Fruit fly (Drosophila melanogaster) whole organism, embryonic: ENCODE data around the gene CG6106.

Experiments
- ATbp ChIP-seq: fragments of 200-800 bp; sonication (Bioruptor generic); optimal IDR thresholded peaks from 2 replicates; lab custom pipeline; 2017; ENCODE audit warnings: missing biosample characterization, mild to moderate bottlenecking, missing genetic modification characterization, missing genetic modification reagents
- Atf-2 ChIP-seq: fragments of 200-800 bp; sonication (Bioruptor generic); optimal IDR thresholded peaks from 2 replicates; lab custom pipeline; 2016; ENCODE audit warnings: missing biosample characterization, missing genetic modification characterization
- CG11456 ChIP-seq: fragments of 200-800 bp; sonication (Bioruptor generic); IDR thresholded peaks from 3 replicates; pipeline ENCODE4 v1.3.6; 2022; ENCODE audit warnings: missing biosample characterization, missing genetic modification characterization
- CG11696 ChIP-seq: fragments of 200-800 bp; sonication (Bioruptor generic); IDR thresholded peaks from 2 replicates; pipeline ENCODE4 v1.3.6; 2022; ENCODE audit warnings: missing biosample characterization, missing genetic modification characterization
- CG12769 ChIP-seq: fragments of 200-800 bp; sonication (Bioruptor generic); optimal IDR thresholded peaks from 2 replicates; lab custom pipeline; 2019; ENCODE audit warnings: missing biosample characterization, mild to moderate bottlenecking, missing genetic modification characterization, moderate library complexity
- CG13123 ChIP-seq: fragments of 200-800 bp; sonication (Bioruptor generic); optimal IDR thresholded peaks from 2 replicates; lab custom pipeline; 2016; ENCODE audit warnings: missing biosample characterization, missing genetic modification characterization
- CG14014 ChIP-seq: fragments of 200-800 bp; sonication (Bioruptor generic); IDR thresholded peaks from 2 replicates; pipeline ENCODE4 v1.3.6; 2022; ENCODE audit warnings: missing biosample characterization, missing genetic modification characterization
- CG14860 ChIP-seq: fragments of 200-800 bp; sonication (Bioruptor generic); IDR thresholded peaks from 3 replicates; pipeline ENCODE4 v1.3.6; 2022; ENCODE audit warnings: missing biosample characterization, missing genetic modification characterization; ENCODE audit not compliant: partially characterized antibody
- CG1529 ChIP-seq: fragments of 200-800 bp; sonication (Bioruptor generic); optimal IDR thresholded peaks from 3 replicates; lab custom pipeline; 2018; ENCODE audit warnings: missing biosample characterization, missing genetic modification characterization
- CG17186 ChIP-seq: fragments of 200-800 bp; sonication (Bioruptor generic); optimal IDR thresholded peaks from 3 replicates; lab custom pipeline; 2017; ENCODE audit warnings: missing biosample characterization, missing genetic modification reagents, missing genetic modification characterization
- CG17328 ChIP-seq: fragments of 200-800 bp; sonication (Bioruptor generic); IDR thresholded peaks from 2 replicates; pipeline ENCODE4 v1.3.6; 2022; ENCODE audit warnings: missing biosample characterization, missing genetic modification characterization
- CG17385 ChIP-seq: fragments of 200-800 bp; sonication (Bioruptor generic); optimal IDR thresholded peaks from 3 replicates; lab custom pipeline; 2018; ENCODE audit warnings: missing biosample characterization, mild to moderate bottlenecking, missing genetic modification characterization
- CG17912 ChIP-seq: fragments of 200-800 bp; sonication (Bioruptor generic); optimal IDR thresholded peaks from 2 replicates; lab custom pipeline; 2018; ENCODE audit warnings: missing biosample characterization, mild to moderate bottlenecking, missing genetic modification characterization
- CG2129 ChIP-seq: fragments of 200-800 bp; sonication (Bioruptor generic); IDR thresholded peaks from 2 replicates; pipeline ENCODE4 v1.3.6; 2022; ENCODE audit warnings: missing biosample characterization, missing genetic modification characterization; ENCODE audit not compliant: partially characterized antibody
- CG2678 ChIP-seq: fragments of 200-800 bp; sonication (Bioruptor generic); optimal IDR thresholded peaks from 3 replicates; lab custom pipeline; 2019; ENCODE audit warnings: missing biosample characterization, mild to moderate bottlenecking, missing genetic modification characterization, moderate library complexity
- CG34224 ChIP-seq: fragments of 200-800 bp; sonication (Bioruptor generic); IDR thresholded peaks from 3 replicates; pipeline ENCODE4 v1.3.6; 2022; ENCODE audit warnings: missing biosample characterization, missing genetic modification characterization; ENCODE audit not compliant: partially characterized antibody
- CG4360 ChIP-seq: fragments of 200-800 bp; sonication (Bioruptor generic); IDR thresholded peaks from 2 replicates; pipeline ENCODE4 v1.3.6; 2022; ENCODE audit warnings: missing biosample characterization, missing genetic modification characterization
- CG4617 ChIP-seq: fragments of 200-800 bp; sonication (Bioruptor generic); optimal IDR thresholded peaks from 3 replicates; lab custom pipeline; 2016; ENCODE audit warnings: missing biosample characterization, missing genetic modification characterization, borderline replicate concordance
- CG6272 ChIP-seq: fragments of 200-800 bp; sonication (Bioruptor generic); IDR thresholded peaks from 2 replicates; pipeline ENCODE4 v1.3.6; 2022; ENCODE audit warnings: missing biosample characterization, missing genetic modification characterization
- CG6813 ChIP-seq: fragments of 200-800 bp; sonication (Bioruptor generic); optimal IDR thresholded peaks from 2 replicates; lab custom pipeline; 2017; ENCODE audit warnings: missing biosample characterization, missing genetic modification characterization, mild to moderate bottlenecking, moderate library complexity, missing genetic modification reagents
- CG8359 ChIP-seq: fragments of 200-800 bp; sonication (Bioruptor generic); optimal IDR thresholded peaks from 2 replicates; lab custom pipeline; 2017; ENCODE audit warnings: missing biosample characterization, mild to moderate bottlenecking, missing genetic modification characterization, borderline replicate concordance
- CG9932 ChIP-seq: fragments of 200-800 bp; sonication (Bioruptor generic); IDR thresholded peaks from 2 replicates; pipeline ENCODE4 v1.3.6; 2022; ENCODE audit warnings: missing biosample characterization, missing genetic modification characterization
- CTCF ChIP-seq: fragments of 200-800 bp; sonication (Bioruptor generic); optimal IDR thresholded peaks from 2 replicates; lab custom pipeline; 2017; ENCODE audit warnings: missing biosample characterization, mild to moderate bottlenecking, missing genetic modification characterization, moderate library complexity
- E2f1 ChIP-seq: fragments of 200-800 bp; sonication (Bioruptor generic); IDR thresholded peaks from 2 replicates; pipeline ENCODE4 v1.3.6; 2022; ENCODE audit warnings: missing biosample characterization, missing genetic modification characterization
- Eip74EF ChIP-seq, 2 experiments: fragments of 200-800 bp in 1 of 2; fragments of >200 bp in 1 of 2; sonication (Bioruptor generic) in 1 of 2; optimal IDR thresholded peaks; 2 replicates each; lab custom pipeline; 2017 to 2019; ENCODE audit warnings: missing biosample characterization in 2 of 2, missing genetic modification characterization in 2 of 2, mild to moderate bottlenecking in 1 of 2, moderate library complexity in 1 of 2
- Elba2 ChIP-seq: fragments of 200-800 bp; sonication (Bioruptor generic); optimal IDR thresholded peaks from 3 replicates; lab custom pipeline; 2016; ENCODE audit warnings: missing biosample characterization, missing genetic modification characterization
- HmgD ChIP-seq: fragments of 200-800 bp; sonication (Bioruptor generic); optimal IDR thresholded peaks from 3 replicates; lab custom pipeline; 2016; ENCODE audit warnings: missing biosample characterization, missing genetic modification characterization
- HmgZ ChIP-seq: fragments of 200-800 bp; sonication (Bioruptor generic); optimal IDR thresholded peaks from 2 replicates; lab custom pipeline; 2018; ENCODE audit warnings: missing biosample characterization, mild to moderate bottlenecking, missing genetic modification characterization
- Spps ChIP-seq: fragments of 200-800 bp; sonication (Bioruptor generic); optimal IDR thresholded peaks from 2 replicates; lab custom pipeline; 2018; ENCODE audit warnings: missing biosample characterization, mild to moderate bottlenecking, missing genetic modification characterization
- YL-1 ChIP-seq: fragments of 200-800 bp; sonication (Bioruptor generic); optimal IDR thresholded peaks from 3 replicates; lab custom pipeline; 2017; ENCODE audit warnings: missing biosample characterization, mild to moderate bottlenecking, missing genetic modification characterization
- bbx ChIP-seq: fragments of 200-800 bp; sonication (Bioruptor generic); IDR thresholded peaks from 2 replicates; pipeline ENCODE4 v1.3.6; 2022; ENCODE audit warnings: missing biosample characterization, missing genetic modification characterization; ENCODE audit not compliant: partially characterized antibody
- cg ChIP-seq: fragments of 200-800 bp; sonication (Bioruptor generic); optimal IDR thresholded peaks from 3 replicates; lab custom pipeline; 2019; ENCODE audit warnings: missing biosample characterization, mild to moderate bottlenecking, missing genetic modification characterization, moderate library complexity
- chm ChIP-seq: fragments of 200-800 bp; sonication (Bioruptor generic); IDR thresholded peaks from 2 replicates; pipeline ENCODE4 v1.3.6; 2022; ENCODE audit warnings: missing biosample characterization, missing genetic modification characterization
- emc ChIP-seq: fragments of 200-800 bp; sonication (Bioruptor generic); optimal IDR thresholded peaks from 2 replicates; lab custom pipeline; 2016; ENCODE audit warnings: missing biosample characterization, missing genetic modification characterization
- exex ChIP-seq: fragments of 200-800 bp; sonication (Bioruptor generic); optimal IDR thresholded peaks from 4 replicates; lab custom pipeline; 2018; ENCODE audit warnings: missing biosample characterization, mild to moderate bottlenecking, missing genetic modification characterization, moderate library complexity
- fu2 ChIP-seq: fragments of 200-800 bp; sonication (Bioruptor generic); optimal IDR thresholded peaks from 2 replicates; lab custom pipeline; 2016; ENCODE audit warnings: missing biosample characterization, missing genetic modification characterization
- her ChIP-seq: fragments of 200-800 bp; sonication (Bioruptor generic); optimal IDR thresholded peaks from 2 replicates; lab custom pipeline; 2016; ENCODE audit warnings: missing biosample characterization, missing genetic modification characterization
- kay ChIP-seq: fragments of 200-800 bp; sonication (Bioruptor generic); optimal IDR thresholded peaks from 2 replicates; lab custom pipeline; 2016; ENCODE audit warnings: missing biosample characterization, missing genetic modification characterization
- klu ChIP-seq: fragments of 200-800 bp; sonication (Bioruptor generic); IDR thresholded peaks from 2 replicates; pipeline ENCODE4 v1.3.6; 2022; ENCODE audit warnings: missing biosample characterization, missing genetic modification characterization
- oc ChIP-seq: fragments of 200-800 bp; sonication (Bioruptor generic); optimal IDR thresholded peaks from 2 replicates; lab custom pipeline; 2018; ENCODE audit warnings: missing biosample characterization, mild to moderate bottlenecking, missing genetic modification characterization, moderate library complexity
- onecut ChIP-seq: fragments of 200-800 bp; sonication (Bioruptor generic); IDR thresholded peaks from 2 replicates; pipeline ENCODE4 v1.3.6; 2022; ENCODE audit warnings: missing biosample characterization, missing genetic modification characterization
- repo ChIP-seq: fragments of 200-800 bp; sonication (Bioruptor generic); optimal IDR thresholded peaks from 2 replicates; lab custom pipeline; 2016; ENCODE audit warnings: missing biosample characterization, missing genetic modification characterization
- scrt ChIP-seq: fragments of 200-800 bp; sonication (Bioruptor generic); optimal IDR thresholded peaks from 2 replicates; lab custom pipeline; 2018; ENCODE audit warnings: missing biosample characterization, mild to moderate bottlenecking, missing genetic modification characterization, moderate library complexity
- so ChIP-seq: fragments of 200-800 bp; sonication (Bioruptor generic); IDR thresholded peaks from 3 replicates; pipeline ENCODE4 v1.3.6; 2022; ENCODE audit warnings: missing biosample characterization, missing genetic modification characterization
- stwl ChIP-seq: fragments of 200-800 bp; sonication (Bioruptor generic); optimal IDR thresholded peaks from 3 replicates; lab custom pipeline; 2018; ENCODE audit warnings: missing biosample characterization, mild to moderate bottlenecking, missing genetic modification characterization, moderate library complexity
- yki ChIP-seq: fragments of >200 bp; optimal IDR thresholded peaks from 3 replicates; lab custom pipeline; 2018
- zfh2 ChIP-seq: fragments of 200-800 bp; sonication (Bioruptor generic); optimal IDR thresholded peaks from 2 replicates; lab custom pipeline; 2016; ENCODE audit warnings: missing biosample characterization, missing genetic modification characterization

Gene CG6106

dm6 chrX:18366851-18367649, 8.4 kb downstream of the CG6106 start (continued):
- TF ChIP-seq CG13123 (GFP tag; lab: Kevin White, UChicago) (no peak), so (GFP tag; lab: Robert Waterston, UW) (peak; percentile 82; the same call in 2 of the 3 replicates), CG11696 (GFP tag; lab: Robert Waterston, UW) (no peak), ATbp (GFP tag; lab: Kevin White, UChicago) (peak; percentile 59), E2f1 (GFP tag; lab: Robert Waterston, UW) (peak; percentile 71), CG12769 (peak; percentile 92), CG8359 (peak; percentile 49), fu2 (GFP tag; lab: Kevin White, UChicago) (peak; percentile 44), repo (GFP tag; lab: Kevin White, UChicago) (no peak), zfh2 (GFP tag; lab: Kevin White, UChicago) (peak; percentile 86), Atf-2 (peak; percentile 44), CG1529 (GFP tag; lab: Kevin White, UChicago) (peak; percentile 28), onecut (GFP tag; lab: Robert Waterston, UW) (peak; percentile 52), CG2129 (no peak), cg (GFP tag; lab: Kevin White, UChicago) (no peak), CG17385 (GFP tag; lab: Kevin White, UChicago) (peak; percentile 74), CG34224 (GFP tag; lab: Robert Waterston, UW) (no peak), scrt (GFP tag; lab: Kevin White, UChicago) (peak; percentile 77), CG6813 (GFP tag; lab: Kevin White, UChicago) (peak; percentile 53)

dm6 chrX:18367806-18368643, 9.3 kb downstream of the CG6106 start:
- TF ChIP-seq klu (GFP tag; lab: Robert Waterston, UW) (peak; percentile 24; the same call in 1 of the 2 replicates), her (peak; percentile 82), CG14860 (GFP tag; lab: Robert Waterston, UW) (no peak), kay (GFP tag; lab: Kevin White, UChicago) (peak; percentile 21), stwl (tag; lab: Kevin White, UChicago) (no peak), oc (tag; lab: Kevin White, UChicago) (peak; percentile 49), CG14014 (GFP tag; lab: Robert Waterston, UW) (peak; percentile 84), HmgZ (tag; lab: Kevin White, UChicago) (peak; percentile 83), Spps (tag; lab: Kevin White, UChicago) (no peak), CG11456 (GFP tag; lab: Robert Waterston, UW) (peak; percentile 87), CG4360 (GFP tag; lab: Robert Waterston, UW) (no peak), CTCF (GFP tag; lab: Kevin White, UChicago) (peak; percentile 0), CG11696 (GFP tag; lab: Robert Waterston, UW) (no peak), bbx (GFP tag; lab: Robert Waterston, UW) (no peak), CG4617 (GFP tag; lab: Kevin White, UChicago) (no peak), Eip74EF (GFP tag; optimal IDR thresholded peaks at IDR 0.05; lab: Kevin White, UChicago) (peak in 1 of 2 experiments; percentile 23), CG9932 (GFP tag; lab: Robert Waterston, UW) (peak; percentile 77), yki (lab: Kevin White, UChicago) (no peak), CG6272 (GFP tag; lab: Robert Waterston, UW) (peak; percentile 51), exex (tag; lab: Kevin White, UChicago) (peak; percentile 88), emc (GFP tag; lab: Kevin White, UChicago) (peak; percentile 24), CG2678 (peak; percentile 78), chm (GFP tag; lab: Robert Waterston, UW) (peak; percentile 75; the same call in 1 of the 2 replicates), CG17328 (peak; percentile 82), CG17912 (GFP tag; lab: Kevin White, UChicago) (no peak), YL-1 (no peak), HmgD (GFP tag; lab: Kevin White, UChicago) (peak; percentile 54), CG17186 (no peak), Elba2 (GFP tag; lab: Kevin White, UChicago) (no peak)
